Worm (Caenorhabditis elegans) whole organism, young adult: ENCODE data around the gene F31B9.7.

ENCODE experiments used
- K12H6.12 ChIP-seq: fragments of 200-800 bp; sonication (Bioruptor generic); optimal IDR thresholded peaks from 2 replicates; lab custom pipeline; 2018; ENCODE audit warnings: mild to moderate bottlenecking, missing genetic modification characterization, missing compliant biosample characterization
- ama-1 ChIP-seq, 3 experiments: fragments of 150-350 bp in 1 of 3; sonication (generic microtip) in 2 of 3; optimal IDR thresholded peaks; 2 replicates each; lab custom pipeline; 2014 to 2018; ENCODE audit warnings: missing biosample characterization in 2 of 3, missing genetic modification characterization in 2 of 3, missing genetic modification reagents in 2 of 3
- attf-3 ChIP-seq: fragments of 200-800 bp; sonication (Bioruptor generic); conservative IDR thresholded peaks from 2 replicates; pipeline ENCODE4 v1.3.6; 2022; ENCODE audit warnings: missing genetic modification reagents, missing genetic modification characterization, missing compliant biosample characterization
- bed-2 ChIP-seq: fragments of 200-800 bp; sonication (Bioruptor generic); IDR thresholded peaks from 2 replicates; pipeline ENCODE4 v1.3.6; 2022; ENCODE audit warnings: missing genetic modification reagents, missing genetic modification characterization, missing compliant biosample characterization
- lag-1 ChIP-seq: fragments of 200-800 bp; sonication (Bioruptor generic); IDR thresholded peaks from 2 replicates; pipeline ENCODE4 v1.3.6; 2022; ENCODE audit warnings: missing genetic modification reagents, missing genetic modification characterization, missing compliant biosample characterization
- mxl-1 ChIP-seq: sonication (generic microtip); optimal IDR thresholded peaks from 2 replicates; lab custom pipeline; 2016; ENCODE audit warnings: missing genetic modification characterization, missing compliant biosample characterization
- nhr-90 ChIP-seq: sonication (generic microtip); optimal IDR thresholded peaks from 2 replicates; lab custom pipeline; 2016; ENCODE audit warnings: missing genotype, mild to moderate bottlenecking, missing genetic modification characterization, missing compliant biosample characterization
- sptf-2 ChIP-seq: fragments of 200-800 bp; sonication (Bioruptor generic); optimal IDR thresholded peaks from 2 replicates; lab custom pipeline; 2018; ENCODE audit warnings: mild to moderate bottlenecking, missing genetic modification characterization, missing compliant biosample characterization
- unc-62 ChIP-seq: fragments of 150-350 bp; optimal IDR thresholded peaks from 2 replicates; lab custom pipeline; 2014; ENCODE audit warnings: missing biosample characterization, missing genetic modification reagents, missing genetic modification characterization
- ztf-26 ChIP-seq: sonication (generic microtip); optimal IDR thresholded peaks from 2 replicates; lab custom pipeline; 2017; ENCODE audit warnings: missing genetic modification characterization, missing compliant biosample characterization

DNA sequence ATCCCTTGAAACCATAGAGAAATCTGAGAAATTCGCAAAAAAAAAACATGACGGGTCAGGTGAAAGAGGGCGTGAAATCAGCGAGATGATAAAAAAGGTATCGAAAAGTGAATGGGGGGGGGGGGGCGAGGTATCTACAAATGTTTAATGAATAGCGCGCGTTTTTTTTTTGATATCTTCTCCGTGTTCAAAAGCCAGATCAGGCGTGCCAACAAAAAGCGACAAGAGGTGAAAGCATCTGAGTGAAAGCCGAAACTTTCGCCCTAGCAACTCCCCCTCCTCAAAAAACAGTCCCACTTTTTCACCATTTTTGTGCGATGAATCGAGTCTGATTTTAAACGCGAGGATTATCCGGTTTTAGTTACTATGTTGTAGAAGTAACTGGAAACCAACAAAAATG is 31.5 kb upstream of the F31B9.7 start:
- TF ChIP-seq sptf-2 (GFP tag; lab: Kevin White, UChicago) (no peak), bed-2 (GFP tag; lab: Robert Waterston, UW) (no peak), nhr-90 (tag; lab: Kevin White, UChicago) (no peak), mxl-1 (tag; lab: Kevin White, UChicago) (no peak), ztf-26 (tag; lab: Kevin White, UChicago) (no peak), attf-3 (GFP tag; lab: Robert Waterston, UW) (no peak), ama-1 (optimal IDR thresholded peaks at IDR 0.05; lab: Kevin White, UChicago) (no peak), ama-1 (GFP tag; optimal IDR thresholded peaks at IDR 0.05; lab: Kevin White, UChicago) (no peak), unc-62 (GFP tag; lab: Kevin White, UChicago) (no peak), K12H6.12 (tag; lab: Kevin White, UChicago) (no peak), lag-1 (GFP tag; lab: Robert Waterston, UW) (no peak)
